Worm (Caenorhabditis elegans) whole organism, late embryonic: Measurements from ENCODE around the gene F55A11.8.

ENCODE experiments used
- ahr-1 ChIP-seq: sonication (generic microtip); optimal IDR thresholded peaks from 2 replicates; lab custom pipeline; 2016; ENCODE audit warnings: missing genetic modification characterization, missing compliant biosample characterization
- ama-1 ChIP-seq: fragments of 150-350 bp; optimal IDR thresholded peaks from 2 replicates; lab custom pipeline; 2014
- sox-2 ChIP-seq: fragments of 200-800 bp; sonication (Bioruptor generic); IDR thresholded peaks from 2 replicates; pipeline ENCODE4 v1.3.6; 2022; ENCODE audit warnings: missing genetic modification reagents, missing genetic modification characterization, missing compliant biosample characterization
- unc-42 ChIP-seq: sonication (generic microtip); optimal IDR thresholded peaks from 2 replicates; lab custom pipeline; 2016; ENCODE audit warnings: missing genotype, missing genetic modification characterization, missing compliant biosample characterization
- unc-55 ChIP-seq: sonication (generic microtip); optimal IDR thresholded peaks from 2 replicates; lab custom pipeline; 2017; ENCODE audit warnings: missing biosample characterization, missing genetic modification reagents, missing genetic modification characterization

DNA sequence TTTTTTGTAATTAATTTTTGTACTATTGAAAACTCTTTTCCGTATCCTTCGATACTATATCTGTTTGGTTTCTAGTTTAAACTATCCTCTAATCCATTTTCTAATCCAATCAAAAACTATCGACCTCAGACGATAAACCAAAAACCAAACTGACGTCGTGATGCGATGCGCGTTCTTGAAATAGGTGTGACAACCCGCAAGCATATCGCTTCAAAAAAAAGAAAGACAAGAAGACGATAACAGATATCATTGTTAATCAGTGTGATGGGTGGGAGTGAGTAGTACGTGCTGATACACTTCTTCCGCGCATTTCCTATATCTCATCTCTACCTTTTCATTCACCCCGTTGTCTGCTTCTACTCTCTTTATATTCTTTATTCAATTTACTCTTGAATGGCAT, 48.2 kb upstream of the F55A11.8 start, which contains the start of gene T04F3.1:
- no peak for TF ChIP-seq ahr-1 (tag; lab: Kevin White, UChicago)
- no peak for TF ChIP-seq sox-2
- no peak for TF ChIP-seq unc-55 (GFP tag; lab: Kevin White, UChicago)
- no peak for TF ChIP-seq unc-42
- no peak for TF ChIP-seq ama-1
